Worm (Caenorhabditis elegans) whole organism, late embryonic: Measurements from ENCODE around the gene R04D3.3.
A peak's percentile ranks its signal among the peaks of the same experiment; 100 is the strongest.

Source experiments
- K09A11.1 ChIP-seq: sonication (generic microtip); optimal IDR thresholded peaks from 2 replicates; lab custom pipeline; 2017; ENCODE audit warnings: antibody characterized with exemption, mild to moderate bottlenecking, missing genetic modification characterization, missing compliant biosample characterization; ENCODE audit not compliant: insufficient read depth
- ceh-45 ChIP-seq: fragments of 200-800 bp; sonication (Bioruptor generic); IDR thresholded peaks from 2 replicates; pipeline ENCODE4 v1.3.6; 2022; ENCODE audit warnings: missing genetic modification reagents, missing genetic modification characterization, missing compliant biosample characterization
- che-1 ChIP-seq: sonication (generic microtip); optimal IDR thresholded peaks from 2 replicates; lab custom pipeline; 2016; ENCODE audit warnings: mild to moderate bottlenecking, missing genetic modification characterization, missing compliant biosample characterization
- eyg-1 ChIP-seq: sonication (generic microtip); optimal IDR thresholded peaks from 2 replicates; lab custom pipeline; 2016; ENCODE audit warnings: missing genotype, missing genetic modification characterization, missing compliant biosample characterization
- gmeb-2 ChIP-seq: sonication (generic microtip); optimal IDR thresholded peaks from 2 replicates; lab custom pipeline; 2016; ENCODE audit warnings: missing genetic modification characterization, inconsistent platforms, missing compliant biosample characterization
- hlh-30 ChIP-seq: sonication (generic microtip); optimal IDR thresholded peaks from 2 replicates; lab custom pipeline; 2017; ENCODE audit warnings: antibody characterized with exemption, missing genetic modification characterization, missing compliant biosample characterization; ENCODE audit not compliant: insufficient read depth
- hlh-6 ChIP-seq: sonication (generic microtip); optimal IDR thresholded peaks from 2 replicates; lab custom pipeline; 2016; ENCODE audit warnings: missing genotype, missing genetic modification characterization, missing compliant biosample characterization
- hlh-8 ChIP-seq: sonication (generic microtip); optimal IDR thresholded peaks from 2 replicates; lab custom pipeline; 2016; ENCODE audit warnings: missing genotype, missing genetic modification characterization, missing compliant biosample characterization
- ref-2 ChIP-seq: sonication (generic microtip); optimal IDR thresholded peaks from 2 replicates; lab custom pipeline; 2016; ENCODE audit warnings: missing genetic modification characterization, missing compliant biosample characterization
- sox-4 ChIP-seq: sonication (generic microtip); optimal IDR thresholded peaks from 2 replicates; lab custom pipeline; 2017; ENCODE audit warnings: mild to moderate bottlenecking, missing genetic modification characterization, inconsistent platforms, missing compliant biosample characterization
- unc-42 ChIP-seq: sonication (generic microtip); optimal IDR thresholded peaks from 2 replicates; lab custom pipeline; 2016; ENCODE audit warnings: missing genotype, missing genetic modification characterization, missing compliant biosample characterization
- unc-55 ChIP-seq: sonication (generic microtip); optimal IDR thresholded peaks from 2 replicates; lab custom pipeline; 2017; ENCODE audit warnings: missing biosample characterization, missing genetic modification reagents, missing genetic modification characterization
- unc-86 ChIP-seq: sonication (generic microtip); optimal IDR thresholded peaks from 2 replicates; lab custom pipeline; 2016; ENCODE audit warnings: missing genetic modification characterization, missing compliant biosample characterization
- ztf-16 ChIP-seq: sonication (generic microtip); optimal IDR thresholded peaks from 2 replicates; lab custom pipeline; 2017; ENCODE audit warnings: missing genetic modification characterization, missing compliant biosample characterization

R04D3.3 gene

DNA sequence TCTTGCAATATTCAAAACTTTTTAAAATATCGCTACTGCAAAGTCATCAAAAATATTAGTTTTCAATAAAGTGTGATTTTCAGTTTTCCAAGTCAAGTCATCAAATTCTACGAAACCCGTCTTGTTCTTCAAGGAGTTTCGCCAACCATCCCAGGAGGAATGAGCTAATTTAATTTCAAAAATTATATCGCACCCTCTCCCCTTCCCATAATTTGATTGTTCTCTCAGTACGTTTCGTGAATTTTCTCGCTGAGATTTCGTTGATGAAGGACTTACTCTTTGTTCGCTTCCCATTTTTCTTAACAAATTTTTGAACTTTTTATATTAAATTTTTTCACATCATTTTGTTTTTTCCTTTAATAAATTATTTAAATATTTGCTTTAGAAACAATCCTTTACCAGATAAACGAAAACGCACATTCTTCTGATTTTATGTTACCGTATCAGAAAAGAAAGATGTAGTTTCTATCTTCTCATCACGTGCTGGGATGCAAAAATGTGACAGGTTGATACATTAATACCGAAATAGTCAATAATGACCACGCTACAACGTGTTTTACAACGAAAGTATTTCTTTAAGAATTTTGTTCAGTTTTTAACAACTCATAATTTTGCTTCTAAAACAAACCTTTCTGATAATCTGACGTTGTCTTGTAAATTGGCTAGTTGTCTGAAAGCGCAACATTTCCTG, 43.6 kb downstream of the R04D3.3 start:
- TF ChIP-seq hlh-30 (tag; lab: Kevin White, UChicago) (no peak), unc-42 (tag; lab: Kevin White, UChicago) (peak; percentile 97)

- TF ChIP-seq K09A11.1 (tag; lab: Kevin White, UChicago) = peak; percentile 10
- no peak for TF ChIP-seq ztf-16
These were observed 45.3 kb downstream of the R04D3.3 start, which contains the start of gene hpl-1 for ce11 chrX:13245090-13245489. Gene hpl-1, plus strand, starts transcription at chrX:13245390.

DNA sequence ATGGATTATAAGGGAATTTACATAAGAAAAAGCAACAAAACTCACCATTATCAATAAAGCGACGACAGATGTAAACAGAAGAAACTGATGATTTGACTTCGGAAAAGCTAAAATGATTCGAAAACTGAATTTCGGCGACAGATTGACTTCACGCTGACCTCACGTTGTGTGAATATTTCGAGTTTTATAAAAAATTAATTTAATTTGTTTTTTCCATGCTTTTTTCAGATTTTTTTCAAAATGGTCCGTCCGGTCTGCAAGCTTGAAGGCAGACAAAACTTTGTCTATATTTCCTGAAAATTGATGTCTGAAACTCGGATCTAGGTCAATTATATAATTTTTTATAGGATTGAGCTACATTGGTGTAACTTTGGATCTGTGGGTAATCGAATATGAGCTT, 48.2 kb downstream of the R04D3.3 start, which contains the start of gene K08H2.5:
Gene K08H2.5, minus strand, starts transcription at position 101 of the 400 bp plus-strand sequence.
- TF ChIP-seq unc-86 (tag; lab: Kevin White, UChicago) (no peak), unc-55 (no peak), gmeb-2 (tag; lab: Kevin White, UChicago) (no peak), ref-2 (no peak), che-1 (no peak), ceh-45 (GFP tag; lab: Robert Waterston, UW) (no peak), eyg-1 (tag; lab: Kevin White, UChicago) (no peak), hlh-8 (tag; lab: Kevin White, UChicago) (no peak), hlh-6 (tag; lab: Kevin White, UChicago) (no peak), sox-4 (tag; lab: Kevin White, UChicago) (no peak)
